Worm (Caenorhabditis elegans): ENCODE data around the gene R09F10.5.

- TF ChIP-seq unc-62 (GFP tag; optimal IDR thresholded peaks at IDR 0.05), result no peak
- no peak for TF ChIP-seq zip-4 (GFP tag; optimal IDR thresholded peaks at IDR 0.05)
Observed at ce11 chrX:8261125-8261684, 46.3 kb downstream of the R09F10.5 start, which contains the start of gene M60.7.
